Worm (Caenorhabditis elegans) whole organism, early embryonic: ENCODE results near the gene Y48C3A.5.
A peak's percentile ranks its signal among the peaks of the same experiment; 100 is the strongest.

Source experiments
- B0310.2 ChIP-seq: sonication (generic microtip); optimal IDR thresholded peaks from 2 replicates; lab custom pipeline; 2016; ENCODE audit warnings: mild to moderate bottlenecking, missing genetic modification characterization, missing compliant biosample characterization
- F13C5.2 ChIP-seq: sonication (generic microtip); optimal IDR thresholded peaks from 2 replicates; lab custom pipeline; 2017; ENCODE audit warnings: mild to moderate bottlenecking, missing genetic modification characterization, inconsistent platforms, missing compliant biosample characterization
- aly-1 ChIP-seq: sonication (generic microtip); optimal IDR thresholded peaks from 2 replicates; lab custom pipeline; 2016; ENCODE audit warnings: missing genetic modification characterization, missing compliant biosample characterization
- ama-1 ChIP-seq: fragments of 150-350 bp; optimal IDR thresholded peaks from 2 replicates; lab custom pipeline; 2014
- ceh-13 ChIP-seq: fragments of 200-800 bp; sonication (Bioruptor generic); optimal IDR thresholded peaks from 2 replicates; lab custom pipeline; 2018; ENCODE audit warnings: mild to moderate bottlenecking, missing genetic modification characterization, missing compliant biosample characterization
- ceh-36 ChIP-seq: sonication (generic microtip); optimal IDR thresholded peaks from 2 replicates; lab custom pipeline; 2016; ENCODE audit warnings: missing genetic modification characterization, inconsistent platforms, missing compliant biosample characterization
- ets-7 ChIP-seq: sonication (generic microtip); optimal IDR thresholded peaks from 2 replicates; lab custom pipeline; 2016; ENCODE audit warnings: missing genotype, missing genetic modification characterization, missing compliant biosample characterization
- flt-1 ChIP-seq: fragments of 200-800 bp; sonication (Bioruptor generic); IDR thresholded peaks from 2 replicates; pipeline ENCODE4 v1.3.6; 2022; ENCODE audit warnings: missing genetic modification characterization, missing compliant biosample characterization
- hmbx-1 ChIP-seq: sonication (generic microtip); optimal IDR thresholded peaks from 2 replicates; lab custom pipeline; 2016; ENCODE audit warnings: mild to moderate bottlenecking, missing genetic modification characterization, missing compliant biosample characterization
- hmg-4 ChIP-seq: fragments of 200-800 bp; sonication (Bioruptor generic); optimal IDR thresholded peaks from 2 replicates; lab custom pipeline; 2018; ENCODE audit warnings: mild to moderate bottlenecking, missing genetic modification characterization, missing compliant biosample characterization
- hnd-1 ChIP-seq: sonication (generic microtip); optimal IDR thresholded peaks from 2 replicates; lab custom pipeline; 2016; ENCODE audit warnings: missing genetic modification characterization, missing compliant biosample characterization
- pes-1 ChIP-seq: fragments of 200-800 bp; sonication (Bioruptor generic); IDR thresholded peaks from 2 replicates; pipeline ENCODE4 v1.3.6; 2022; ENCODE audit warnings: missing genetic modification reagents, missing genetic modification characterization, missing compliant biosample characterization
- scrt-1 ChIP-seq: fragments of 200-800 bp; sonication (Bioruptor generic); IDR thresholded peaks from 2 replicates; pipeline ENCODE4 v1.3.6; 2022; ENCODE audit warnings: missing genetic modification characterization, missing compliant biosample characterization
- sea-1 ChIP-seq: fragments of 200-800 bp; sonication (Bioruptor generic); conservative IDR thresholded peaks from 2 replicates; pipeline ENCODE4 v1.3.6; 2022; ENCODE audit warnings: missing genetic modification characterization, missing compliant biosample characterization
- tbx-11 ChIP-seq: fragments of 200-800 bp; sonication (Bioruptor generic); IDR thresholded peaks from 2 replicates; pipeline ENCODE4 v1.3.6; 2022; ENCODE audit warnings: missing genetic modification characterization, missing compliant biosample characterization
- tbx-37 ChIP-seq: fragments of 200-800 bp; sonication (Bioruptor generic); conservative IDR thresholded peaks from 2 replicates; pipeline ENCODE4 v1.3.6; 2022; ENCODE audit warnings: missing genetic modification reagents, missing genetic modification characterization, missing compliant biosample characterization
- tra-4 ChIP-seq: sonication (generic microtip); optimal IDR thresholded peaks from 2 replicates; lab custom pipeline; 2017; ENCODE audit warnings: missing genetic modification characterization, missing compliant biosample characterization

Y48C3A.5 gene

DNA sequence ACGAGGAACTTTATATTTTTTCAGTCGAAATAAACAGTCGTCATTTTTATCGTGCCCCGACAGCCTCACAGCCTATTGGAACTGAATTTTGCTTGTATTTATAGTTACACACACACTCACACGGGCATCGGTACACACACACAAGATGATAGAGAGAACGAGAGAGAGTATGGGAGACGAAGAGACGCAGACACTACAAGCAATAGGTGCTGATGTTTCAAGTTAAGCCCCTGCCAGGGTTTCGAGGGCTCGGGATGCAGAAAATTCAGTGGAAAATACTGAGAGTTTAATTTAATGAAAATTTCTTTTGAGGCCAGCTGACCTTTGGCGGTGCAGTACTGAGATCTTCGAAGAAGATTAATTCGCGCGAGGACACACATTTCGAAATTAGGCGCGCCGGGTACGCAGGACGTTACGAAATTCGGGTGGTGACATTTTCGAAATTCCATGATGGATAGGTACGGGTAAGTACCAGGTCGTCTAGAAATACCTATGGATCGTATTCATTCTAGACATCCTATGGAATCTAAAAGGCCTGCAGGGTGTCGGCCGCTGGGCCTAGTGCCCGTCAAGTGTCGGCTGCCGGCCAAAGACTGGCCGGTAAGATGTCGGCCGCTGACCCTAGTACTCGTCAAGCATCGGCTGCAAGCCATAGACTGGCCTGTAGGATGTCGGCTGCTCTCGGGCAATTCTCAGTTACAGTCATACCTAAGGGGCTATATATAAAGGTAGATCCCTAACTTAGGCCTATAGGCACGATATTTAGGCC, 19.8 kb downstream of the Y48C3A.5 start:
- TF ChIP-seq ceh-36 (tag; lab: Kevin White, UChicago) (no peak), ets-7 (tag; lab: Kevin White, UChicago) (no peak), ama-1 (lab: Kevin White, UChicago) (no peak), aly-1 (tag; lab: Kevin White, UChicago) (no peak), ceh-13 (GFP tag; lab: Kevin White, UChicago) (no peak), flt-1 (no peak)

DNA sequence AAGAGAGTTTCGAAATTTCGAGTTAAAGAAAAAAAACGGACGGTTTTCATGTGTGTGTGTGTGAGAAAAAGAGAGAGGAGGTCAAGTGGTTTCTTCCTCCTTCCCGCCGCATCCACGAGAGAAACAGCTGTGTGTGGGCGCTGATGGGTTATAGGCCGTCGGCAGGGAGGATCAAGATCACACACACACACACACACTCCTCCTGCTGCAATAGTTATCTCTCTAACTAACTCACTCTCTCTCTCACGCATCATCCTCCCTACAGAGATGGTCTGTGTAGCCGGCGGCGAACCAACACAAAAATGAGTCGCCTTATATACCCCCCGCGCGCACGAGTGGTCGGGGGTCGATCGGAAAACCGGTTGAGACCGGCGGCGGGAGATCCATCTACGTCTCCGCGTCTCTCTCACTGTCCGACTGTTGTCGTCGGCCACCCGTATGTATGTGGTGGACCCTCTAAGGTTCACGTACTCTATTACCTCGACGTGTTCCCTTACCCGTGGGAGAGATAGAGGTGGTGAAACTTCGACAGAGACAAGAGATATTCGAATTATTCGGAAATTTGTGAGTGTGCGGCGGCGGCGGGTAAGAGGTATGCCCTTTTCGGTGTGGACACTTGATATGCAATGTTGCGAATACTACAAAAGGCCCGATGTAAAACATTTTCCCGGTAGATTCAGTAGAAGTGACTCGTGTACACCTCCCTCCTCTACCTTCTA, 20.7 kb downstream of the Y48C3A.5 start:
- peak; percentile 37 for TF ChIP-seq F13C5.2 (tag; lab: Kevin White, UChicago)
- TF ChIP-seq scrt-1 (GFP tag; lab: Robert Waterston, UW) = no peak
- TF ChIP-seq ceh-36 (tag; lab: Kevin White, UChicago) = no peak
- peak; percentile 35 for TF ChIP-seq ama-1 (lab: Kevin White, UChicago)
- no peak for TF ChIP-seq hnd-1 (tag; lab: Kevin White, UChicago)
- 0 out of 2 replicates have a peak, but pooled peaks have one; percentile 7 for TF ChIP-seq sea-1 (GFP tag; lab: Robert Waterston, UW)
- peak; percentile 49 for TF ChIP-seq hmg-4 (GFP tag; lab: Kevin White, UChicago)
- TF ChIP-seq tbx-11 = no peak
- peak; percentile 48 for TF ChIP-seq ets-7 (tag; lab: Kevin White, UChicago)
- TF ChIP-seq B0310.2 (tag; lab: Kevin White, UChicago) = no peak
- TF ChIP-seq tbx-37 (GFP tag; lab: Robert Waterston, UW) = no peak
- TF ChIP-seq hmbx-1 = no peak
- no peak for TF ChIP-seq pes-1 (GFP tag; lab: Robert Waterston, UW)
- TF ChIP-seq flt-1 = no peak
- peak; percentile 54 for TF ChIP-seq aly-1 (tag; lab: Kevin White, UChicago)

DNA sequence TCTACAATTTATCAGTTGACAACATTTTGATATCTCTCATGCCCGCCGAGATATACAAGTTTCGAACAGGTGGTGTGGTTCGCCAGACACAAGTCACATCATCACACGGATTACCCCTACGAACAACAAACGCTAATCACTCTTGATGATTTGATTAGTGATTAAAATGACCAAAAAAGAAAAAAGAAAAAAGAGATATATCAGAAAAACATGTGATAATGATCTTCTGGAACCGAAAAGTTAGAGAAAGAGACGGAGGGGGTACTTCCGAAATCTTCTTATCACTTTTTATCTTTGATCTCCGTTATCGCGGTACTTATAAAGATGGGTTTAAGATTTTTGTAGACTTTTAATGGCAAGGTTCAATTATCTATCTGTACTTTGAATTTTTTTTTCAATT, 22.0 kb downstream of the Y48C3A.5 start:
- TF ChIP-seq sea-1 (GFP tag; lab: Robert Waterston, UW) (no peak), ceh-13 (GFP tag; lab: Kevin White, UChicago) (no peak), flt-1 (no peak), tbx-37 (GFP tag; lab: Robert Waterston, UW) (no peak), pes-1 (GFP tag; lab: Robert Waterston, UW) (no peak), B0310.2 (tag; lab: Kevin White, UChicago) (no peak), scrt-1 (GFP tag; lab: Robert Waterston, UW) (no peak), hmbx-1 (no peak), ets-7 (tag; lab: Kevin White, UChicago) (no peak), tra-4 (tag; lab: Kevin White, UChicago) (no peak), tbx-11 (no peak), aly-1 (tag; lab: Kevin White, UChicago) (no peak), ama-1 (lab: Kevin White, UChicago) (no peak), hnd-1 (tag; lab: Kevin White, UChicago) (no peak), ceh-36 (tag; lab: Kevin White, UChicago) (no peak), F13C5.2 (tag; lab: Kevin White, UChicago) (no peak), hmg-4 (GFP tag; lab: Kevin White, UChicago) (no peak)

DNA sequence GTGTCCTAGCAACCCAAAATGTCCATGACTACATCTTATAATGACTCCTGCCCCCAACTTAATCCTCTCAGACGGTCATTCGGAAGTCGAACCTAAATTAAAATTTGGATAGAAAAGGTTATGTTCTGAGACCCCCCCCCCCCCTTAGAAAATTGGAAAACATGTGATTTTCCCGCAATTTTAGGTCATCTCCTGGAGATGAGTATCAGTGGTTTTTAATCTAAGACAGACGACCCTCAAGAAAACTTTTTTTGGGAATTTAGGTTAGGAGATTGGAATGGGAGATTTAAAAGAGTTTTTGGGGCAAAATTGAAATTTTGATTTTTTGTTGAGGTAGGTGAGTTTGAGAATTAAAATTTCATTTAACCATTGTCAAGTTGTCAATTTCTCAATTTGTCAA, 22.6 kb downstream of the Y48C3A.5 start:
- TF ChIP-seq pes-1 (GFP tag; lab: Robert Waterston, UW) = no peak
- TF ChIP-seq tbx-37 (GFP tag; lab: Robert Waterston, UW) = no peak
- peak; percentile 7 for TF ChIP-seq ceh-36 (tag; lab: Kevin White, UChicago)

DNA sequence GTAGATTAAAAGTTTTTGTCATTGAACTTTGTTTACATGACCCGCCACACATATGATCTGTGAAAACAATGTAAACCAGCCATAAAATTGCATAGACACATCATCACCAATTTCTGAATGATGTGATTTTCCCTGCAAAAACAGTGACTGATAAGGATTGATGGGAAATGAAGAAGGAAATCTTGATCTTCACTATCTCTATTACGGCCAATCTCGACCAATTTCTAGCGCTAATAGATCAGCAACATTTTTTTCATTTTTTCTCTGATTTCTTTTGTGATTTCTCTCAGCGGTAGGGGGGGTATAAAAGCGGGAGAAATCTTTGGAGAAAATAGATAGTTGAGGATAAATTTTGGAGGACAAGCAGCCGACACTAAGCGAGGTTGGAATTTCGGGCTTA, 26.4 kb downstream of the Y48C3A.5 start:
- TF ChIP-seq hmbx-1 = no peak
- no peak for TF ChIP-seq ets-7 (tag; lab: Kevin White, UChicago)
- TF ChIP-seq ceh-36 (tag; lab: Kevin White, UChicago) = no peak
- no peak for TF ChIP-seq sea-1 (GFP tag; lab: Robert Waterston, UW)
- no peak for TF ChIP-seq tbx-11
- TF ChIP-seq F13C5.2 (tag; lab: Kevin White, UChicago) = no peak
- no peak for TF ChIP-seq B0310.2 (tag; lab: Kevin White, UChicago)
- no peak for TF ChIP-seq hmg-4 (GFP tag; lab: Kevin White, UChicago)
- no peak for TF ChIP-seq aly-1 (tag; lab: Kevin White, UChicago)
- no peak for TF ChIP-seq ama-1 (lab: Kevin White, UChicago)
- TF ChIP-seq scrt-1 (GFP tag; lab: Robert Waterston, UW) = no peak
- TF ChIP-seq tbx-37 (GFP tag; lab: Robert Waterston, UW) = no peak
- TF ChIP-seq ceh-13 (GFP tag; lab: Kevin White, UChicago) = no peak
- TF ChIP-seq hnd-1 (tag; lab: Kevin White, UChicago) = no peak
- no peak for TF ChIP-seq tra-4 (tag; lab: Kevin White, UChicago)
- TF ChIP-seq pes-1 (GFP tag; lab: Robert Waterston, UW) = no peak
- no peak for TF ChIP-seq flt-1

ce11 chrII:13297935-13298334, 27.1 kb downstream of the Y48C3A.5 start:
- TF ChIP-seq flt-1 = no peak
- no peak for TF ChIP-seq hmbx-1
- no peak for TF ChIP-seq tbx-11
- no peak for TF ChIP-seq ceh-36 (tag; lab: Kevin White, UChicago)

DNA sequence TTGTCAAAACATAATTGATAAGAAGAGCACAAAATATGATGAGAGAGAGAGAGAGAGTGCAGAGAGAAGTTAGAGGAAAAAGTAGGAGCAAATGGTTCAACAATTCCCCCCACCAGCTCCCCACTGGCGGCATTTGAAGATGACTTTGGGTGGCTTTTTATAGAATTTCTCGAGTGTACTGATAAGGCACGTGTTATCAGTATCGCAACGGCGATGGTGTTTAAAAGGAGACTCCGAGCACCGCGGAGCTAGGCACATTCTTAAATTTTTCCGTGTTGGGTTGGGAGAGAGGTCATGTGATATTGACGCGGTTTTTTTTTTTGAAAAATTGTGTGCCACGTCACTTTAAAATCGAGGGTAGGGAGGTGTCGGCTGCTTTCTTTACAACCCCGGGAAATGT, 27.7 kb downstream of the Y48C3A.5 start:
- TF ChIP-seq flt-1 (no peak), scrt-1 (GFP tag; lab: Robert Waterston, UW) (no peak), sea-1 (GFP tag; lab: Robert Waterston, UW) (no peak), ceh-13 (GFP tag; lab: Kevin White, UChicago) (no peak), hmbx-1 (no peak), pes-1 (GFP tag; lab: Robert Waterston, UW) (no peak), tbx-11 (no peak), hmg-4 (GFP tag; lab: Kevin White, UChicago) (no peak), ama-1 (lab: Kevin White, UChicago) (no peak), F13C5.2 (tag; lab: Kevin White, UChicago) (no peak), ceh-36 (tag; lab: Kevin White, UChicago) (no peak), tbx-37 (GFP tag; lab: Robert Waterston, UW) (no peak)
